Fruit fly (Drosophila melanogaster): ENCODE results near the gene CG11030.

DNA sequence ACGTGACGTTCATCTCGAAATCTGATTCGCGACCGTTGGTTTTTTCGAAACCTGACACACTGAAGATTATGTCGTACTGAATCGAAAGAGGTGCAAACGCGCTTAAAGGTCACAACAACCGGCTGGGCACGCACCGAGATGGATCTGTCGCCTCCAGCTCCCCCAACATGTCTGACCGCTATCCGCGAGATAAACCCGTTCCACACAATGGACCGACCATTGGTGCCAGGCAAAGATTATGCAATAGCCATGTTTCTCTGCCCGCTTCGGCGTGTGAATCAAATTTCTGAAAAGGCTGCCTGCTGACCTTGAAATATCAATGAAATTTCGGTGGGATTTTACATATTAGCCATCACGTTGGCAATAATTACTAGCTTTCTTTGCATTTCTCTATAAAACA lies 40.7 kb downstream of the CG11030 start:
- TF ChIP-seq Gug (GFP tag; IDR thresholded peaks at IDR 0.05) (no peak), Sox14 (GFP tag; optimal IDR thresholded peaks at IDR 0.05) (no peak), CG9139 (GFP tag; optimal IDR thresholded peaks at IDR 0.05) (no peak), CG6808 (GFP tag; optimal IDR thresholded peaks at IDR 0.05) (no peak), CG3919 (GFP tag; optimal IDR thresholded peaks at IDR 0.05) (no peak), OdsH (GFP tag; optimal IDR thresholded peaks at IDR 0.05) (no peak)

All from whole organism, prepupa.